Fruit fly (Drosophila melanogaster) S2 (cell line): ENCODE results near the gene CG46467.

Experiments used
- CG8478 ChIP-seq: fragments of >200 bp; optimal IDR thresholded peaks from 2 replicates; lab custom pipeline; 2018
- CTCF ChIP-seq, 2 experiments: fragments of >200 bp; optimal IDR thresholded peaks; 2 replicates each; lab custom pipeline; 2018

- TF ChIP-seq CTCF (optimal IDR thresholded peaks at IDR 0.05; lab: Kevin White, UChicago) (no peak), CG8478 (lab: Kevin White, UChicago) (no peak)
These were observed 2.2 kb upstream of the CG46467 start for dm6 chr3R:9872133-9872814.
